Worm (Caenorhabditis elegans) whole organism, dauer: ENCODE measurements around the gene obr-1.

Source experiments
- unc-62 ChIP-seq: sonication (generic microtip); optimal IDR thresholded peaks from 2 replicates; lab custom pipeline; 2017; ENCODE audit warnings: missing biosample characterization, missing genetic modification reagents, missing genetic modification characterization

The obr-1 gene

ce11 chrIII:11255072-11255471 lies 15.6 kb downstream of the obr-1 start:
- TF ChIP-seq unc-62 (GFP tag; lab: Kevin White, UChicago), result no peak

- TF ChIP-seq unc-62 (GFP tag; lab: Kevin White, UChicago), result no peak
Observed at ce11 chrIII:11251718-11252441, 18.8 kb downstream of the obr-1 start, which contains the start of gene Y47D3A.32. TSS of gene Y47D3A.32 (plus strand) at chrIII:11252391.

DNA sequence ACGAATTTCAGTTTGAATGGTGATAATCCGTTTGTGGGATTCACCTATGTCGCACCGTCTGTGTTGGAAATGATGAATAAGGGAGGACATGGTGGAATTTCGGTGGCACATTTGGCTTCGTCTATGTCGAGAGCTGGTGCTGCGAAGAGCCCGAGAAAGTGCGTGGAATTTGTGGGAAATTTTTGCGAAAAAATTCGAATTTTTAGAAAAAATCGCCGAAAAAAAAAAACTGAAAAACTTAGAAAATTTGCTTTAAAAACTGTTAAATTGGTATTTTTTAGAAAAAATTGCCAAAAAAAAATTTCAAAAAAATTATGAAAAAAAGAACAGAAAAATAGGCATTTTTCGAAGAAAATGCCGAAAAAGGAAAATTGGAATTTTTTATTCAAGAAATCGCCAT lies 21.8 kb downstream of the obr-1 start:
- TF ChIP-seq unc-62 (GFP tag; lab: Kevin White, UChicago), result no peak

DNA sequence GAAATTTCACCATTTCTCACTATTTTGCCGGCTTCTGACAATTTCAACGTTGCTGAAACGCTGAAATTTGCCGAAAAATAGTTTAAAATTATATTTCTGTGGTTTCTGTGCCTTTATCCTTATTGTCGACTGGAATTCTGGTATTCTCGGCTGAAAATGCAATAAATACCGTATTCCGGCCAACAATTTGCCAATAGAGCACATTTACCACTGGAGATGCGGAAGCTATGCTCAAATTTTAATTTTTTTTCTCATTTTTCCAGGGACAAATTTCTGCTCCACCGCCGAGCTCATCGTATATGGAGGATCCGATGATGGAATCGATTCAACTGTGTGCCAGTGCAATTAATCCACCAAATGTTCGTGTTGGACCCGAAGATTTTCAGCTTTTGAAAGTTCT lies 24.1 kb downstream of the obr-1 start:
- no peak for TF ChIP-seq unc-62 (GFP tag; lab: Kevin White, UChicago)

ce11 chrIII:11244820-11245219 lies 25.9 kb downstream of the obr-1 start, which contains the start of gene rsks-1:
TSS of gene rsks-1 (plus strand) at chrIII:11245120.
- no peak for TF ChIP-seq unc-62 (GFP tag; lab: Kevin White, UChicago)

- no peak for TF ChIP-seq unc-62 (GFP tag; lab: Kevin White, UChicago)
Observed at ce11 chrIII:11244338-11244737, 26.4 kb downstream of the obr-1 start.

ce11 chrIII:11243421-11243820 lies 27.3 kb downstream of the obr-1 start:
- no peak for TF ChIP-seq unc-62 (GFP tag; lab: Kevin White, UChicago)

- TF ChIP-seq unc-62 (GFP tag; lab: Kevin White, UChicago), result no peak
Observed at ce11 chrIII:11241583-11242187, 29.0 kb downstream of the obr-1 start.

ce11 chrIII:11240776-11241175 lies 29.9 kb downstream of the obr-1 start:
- TF ChIP-seq unc-62 (GFP tag; lab: Kevin White, UChicago), result no peak

ce11 chrIII:11238790-11239189 lies 31.9 kb downstream of the obr-1 start:
- TF ChIP-seq unc-62 (GFP tag; lab: Kevin White, UChicago), result no peak

DNA sequence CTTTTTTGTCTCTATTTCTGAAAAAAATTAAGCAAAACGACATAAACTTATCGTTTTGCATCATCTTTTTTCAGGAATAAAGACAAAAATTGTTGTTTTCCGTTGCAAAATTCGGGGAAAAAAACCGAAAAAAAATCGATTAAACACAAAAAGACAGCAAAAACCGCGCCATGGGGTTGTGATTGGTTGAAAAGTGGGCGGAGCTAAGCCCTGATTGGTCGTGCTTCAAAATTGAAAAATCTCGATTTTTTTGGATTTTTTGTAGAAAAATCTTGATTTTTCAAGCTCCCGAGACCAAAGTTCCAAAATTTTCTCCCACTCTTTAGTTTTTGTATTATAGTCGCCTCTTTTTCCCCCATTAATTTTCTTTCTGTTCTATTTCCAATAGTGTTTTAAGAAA lies 32.4 kb downstream of the obr-1 start:
- TF ChIP-seq unc-62 (GFP tag; lab: Kevin White, UChicago), result no peak

DNA sequence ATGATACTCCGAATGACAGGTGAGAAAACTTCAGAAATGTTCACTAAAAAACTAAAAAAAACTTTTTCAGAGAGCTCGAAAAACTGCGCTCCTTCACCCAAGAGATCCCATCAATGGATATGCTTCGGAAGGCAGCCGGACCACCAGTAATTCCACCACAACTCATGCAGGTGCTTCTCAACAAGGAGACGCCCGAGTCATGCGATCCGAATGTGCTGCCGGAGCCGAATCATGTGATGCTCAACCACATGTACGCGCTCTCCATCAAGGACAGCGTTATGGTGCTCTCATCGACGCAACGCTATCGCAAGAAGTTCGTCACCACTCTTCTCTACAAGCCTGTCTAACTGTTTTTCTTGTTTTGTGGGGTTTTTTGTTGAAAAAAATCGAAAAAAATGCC lies 33.0 kb downstream of the obr-1 start:
- TF ChIP-seq unc-62 (GFP tag; lab: Kevin White, UChicago), result no peak

DNA sequence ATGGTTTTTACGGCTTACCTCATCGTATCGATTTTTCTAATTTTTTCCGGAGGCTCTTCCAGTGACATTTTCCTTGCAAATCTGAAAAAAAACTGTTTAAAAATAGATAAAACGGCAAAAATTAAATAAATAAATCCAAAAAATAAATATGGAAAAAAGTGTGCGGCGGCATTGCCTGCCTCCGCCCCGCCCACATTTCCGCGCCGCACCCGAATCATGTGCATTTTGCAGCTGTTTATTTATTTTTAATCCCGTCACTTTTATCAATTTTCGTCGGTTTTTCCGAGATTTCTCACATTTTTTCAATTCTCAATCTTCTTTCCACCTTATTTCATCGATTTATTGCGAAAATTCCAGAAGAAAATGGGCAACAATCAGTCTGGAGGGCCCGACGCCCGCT lies 33.9 kb downstream of the obr-1 start, which contains the start of the genes Y47D3A.14 and aakb-2:
Gene Y47D3A.14 (minus strand): TSS at position 81 of the 400 bp plus-strand sequence.
Gene aakb-2 (plus strand): TSS at position 356 of the 400 bp plus-strand sequence.
- TF ChIP-seq unc-62 (GFP tag; lab: Kevin White, UChicago), result no peak

- no peak for TF ChIP-seq unc-62 (GFP tag; lab: Kevin White, UChicago)
Observed at ce11 chrIII:11234742-11235141, 36.0 kb downstream of the obr-1 start, which contains the start of gene Y47D3A.34. TSS of gene Y47D3A.34 (minus strand) at chrIII:11234861.

- TF ChIP-seq unc-62 (GFP tag; lab: Kevin White, UChicago), result no peak
Observed at ce11 chrIII:11231969-11232368, 38.7 kb downstream of the obr-1 start, which contains the start of gene elo-8. TSS of gene elo-8 (minus strand) at chrIII:11232069.

DNA sequence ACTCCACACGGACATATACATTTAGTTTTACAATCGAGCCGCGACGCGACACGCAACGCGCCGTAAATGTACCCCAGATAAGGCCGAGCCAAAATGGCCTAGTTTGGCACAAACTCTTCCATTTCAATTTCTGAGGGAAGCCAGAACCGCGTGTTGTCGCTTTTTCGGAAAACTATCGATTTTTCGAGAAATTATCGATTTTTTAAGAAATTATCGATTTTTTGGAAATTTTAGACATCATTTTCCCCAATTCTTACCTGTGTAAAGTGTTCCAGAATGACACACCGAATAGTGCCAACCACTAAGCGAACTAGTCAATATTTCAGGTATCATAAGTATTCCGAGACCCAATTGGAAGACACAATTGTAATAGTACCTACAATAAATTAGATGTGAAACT lies 39.3 kb downstream of the obr-1 start:
- no peak for TF ChIP-seq unc-62 (GFP tag; lab: Kevin White, UChicago)

DNA sequence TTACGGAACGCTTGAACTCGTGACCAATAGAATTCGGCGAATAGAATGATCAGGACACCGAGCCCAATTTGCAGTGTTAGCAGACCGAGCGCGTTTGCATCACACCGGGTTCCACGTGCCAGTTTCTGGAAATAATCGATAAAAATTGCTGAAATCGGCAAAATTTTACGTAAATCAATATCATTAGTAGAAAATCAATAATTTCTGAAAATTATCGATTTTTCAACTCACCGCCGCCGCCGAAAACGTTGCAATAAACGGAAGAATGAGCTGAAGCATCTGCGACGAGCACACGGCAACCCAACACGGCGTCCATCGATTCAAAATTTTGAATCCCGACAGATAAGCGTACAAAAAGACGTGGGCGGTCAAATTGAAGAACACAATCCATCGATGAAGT lies 40.1 kb downstream of the obr-1 start:
- no peak for TF ChIP-seq unc-62 (GFP tag; lab: Kevin White, UChicago)
